Worm (Caenorhabditis elegans) whole organism, L1 larva: ENCODE results near the gene R05D3.9.

Source experiments
- lin-14 ChIP-seq: fragments of 200-800 bp; sonication (Bioruptor generic); optimal IDR thresholded peaks from 2 replicates; lab custom pipeline; 2018; ENCODE audit warnings: mild to moderate bottlenecking, missing genetic modification characterization, moderate library complexity, missing compliant biosample characterization
- mef-2 ChIP-seq: fragments of 150-350 bp; optimal IDR thresholded peaks from 2 replicates; lab custom pipeline; 2014; ENCODE audit warnings: missing biosample characterization, missing genetic modification characterization
- nhr-237 ChIP-seq: fragments of 150-350 bp; optimal IDR thresholded peaks from 2 replicates; lab custom pipeline; 2014; ENCODE audit warnings: missing biosample characterization, missing genetic modification characterization
- pax-3 ChIP-seq: fragments of 200-800 bp; sonication (Bioruptor generic); optimal IDR thresholded peaks from 2 replicates; lab custom pipeline; 2018; ENCODE audit warnings: mild to moderate bottlenecking, missing genetic modification characterization, moderate library complexity, missing compliant biosample characterization
- unc-62 ChIP-seq: fragments of 150-350 bp; optimal IDR thresholded peaks from 2 replicates; lab custom pipeline; 2014; ENCODE audit warnings: missing biosample characterization, missing genetic modification reagents, missing genetic modification characterization

R05D3.9 gene

DNA sequence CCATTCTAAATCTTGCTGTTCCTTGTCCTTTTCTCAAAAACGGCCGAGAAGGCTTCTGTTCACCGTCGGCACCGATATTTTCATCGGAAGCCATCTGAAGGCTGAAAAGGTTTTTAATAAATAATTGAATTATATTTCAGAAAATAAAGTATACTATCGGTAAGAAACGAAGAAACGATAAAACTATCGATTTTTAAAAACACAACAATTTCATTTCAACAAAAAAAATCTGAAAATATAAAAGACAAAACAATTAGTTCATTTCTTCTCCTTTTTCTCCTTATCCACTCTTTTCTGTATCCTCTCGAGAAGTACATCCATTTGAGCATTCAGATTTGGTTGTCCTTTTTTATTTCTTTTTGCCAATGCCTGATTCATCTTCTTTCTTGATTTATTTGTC lies 50.0 kb downstream of the R05D3.9 start, which contains the start of gene sas-4:
sas-4 (minus strand) TSS at position 101 of the 400 bp plus-strand sequence.
- TF ChIP-seq lin-14 (no peak), unc-62 (GFP tag; lab: Kevin White, UChicago) (no peak), pax-3 (tag; lab: Kevin White, UChicago) (no peak), nhr-237 (tag; lab: Kevin White, UChicago) (no peak), mef-2 (tag; lab: Kevin White, UChicago) (no peak)
